Worm (Caenorhabditis elegans) whole organism, mixed stage, embryonic: ENCODE results near the gene abu-2.
A peak's percentile ranks its signal among the peaks of the same experiment; 100 is the strongest.

ENCODE experiments used
- bed-3 ChIP-seq: fragments of 200-800 bp; sonication (Bioruptor generic); optimal IDR thresholded peaks from 3 replicates; lab custom pipeline; 2018; ENCODE audit warnings: mild to moderate bottlenecking, missing genetic modification characterization, moderate library complexity, missing compliant biosample characterization
- blmp-1 ChIP-seq: fragments of 150-350 bp; optimal IDR thresholded peaks from 2 replicates; lab custom pipeline; 2014; ENCODE audit warnings: missing biosample characterization, missing genetic modification characterization
- ceh-39 ChIP-seq: fragments of 150-350 bp; optimal IDR thresholded peaks from 2 replicates; lab custom pipeline; 2014; ENCODE audit warnings: missing biosample characterization, missing genetic modification characterization
- ceh-43 ChIP-seq: fragments of 200-800 bp; sonication (Bioruptor generic); optimal IDR thresholded peaks from 2 replicates; lab custom pipeline; 2018; ENCODE audit warnings: mild to moderate bottlenecking, missing genetic modification characterization, moderate library complexity, missing compliant biosample characterization
- ceh-83 ChIP-seq: fragments of 200-800 bp; sonication (Bioruptor generic); optimal IDR thresholded peaks from 2 replicates; lab custom pipeline; 2018; ENCODE audit warnings: mild to moderate bottlenecking, missing genetic modification characterization, missing compliant biosample characterization
- ces-1 ChIP-seq: fragments of 150-350 bp; optimal IDR thresholded peaks from 2 replicates; lab custom pipeline; 2014; ENCODE audit warnings: missing biosample characterization, missing genetic modification reagents, missing genetic modification characterization
- cnd-1 ChIP-seq: fragments of 200-800 bp; sonication (Bioruptor generic); optimal IDR thresholded peaks from 2 replicates; lab custom pipeline; 2018; ENCODE audit warnings: mild to moderate bottlenecking, missing genetic modification characterization, missing compliant biosample characterization
- drap-1 ChIP-seq: fragments of 200-800 bp; sonication (Bioruptor generic); optimal IDR thresholded peaks from 3 replicates; lab custom pipeline; 2018; ENCODE audit warnings: mild to moderate bottlenecking, missing genetic modification characterization, missing compliant biosample characterization
- elt-1 ChIP-seq: sonication (generic microtip); optimal IDR thresholded peaks from 2 replicates; lab custom pipeline; 2017; ENCODE audit warnings: missing genetic modification characterization, mild to moderate bottlenecking, missing compliant biosample characterization, antibody characterized with exemption, moderate library complexity, borderline replicate concordance; ENCODE audit not compliant: insufficient read depth
- elt-3 ChIP-seq: fragments of 150-350 bp; optimal IDR thresholded peaks from 2 replicates; lab custom pipeline; 2014; ENCODE audit warnings: missing biosample characterization, missing genetic modification characterization
- flh-1 ChIP-seq: fragments of 200-800 bp; sonication (Bioruptor generic); optimal IDR thresholded peaks from 2 replicates; lab custom pipeline; 2018; ENCODE audit warnings: mild to moderate bottlenecking, missing genetic modification characterization, moderate library complexity, missing compliant biosample characterization
- ham-2 ChIP-seq: fragments of 200-800 bp; sonication (Bioruptor generic); optimal IDR thresholded peaks from 2 replicates; lab custom pipeline; 2018; ENCODE audit warnings: mild to moderate bottlenecking, missing genetic modification characterization, missing compliant biosample characterization
- hlh-1 ChIP-seq: fragments of 150-350 bp; optimal IDR thresholded peaks from 2 replicates; lab custom pipeline; 2014; ENCODE audit warnings: missing biosample characterization, missing genetic modification reagents, missing genetic modification characterization
- lin-13 ChIP-seq: fragments of 150-350 bp; optimal IDR thresholded peaks from 2 replicates; lab custom pipeline; 2014; ENCODE audit warnings: missing biosample characterization, missing genetic modification characterization
- lsy-2 ChIP-seq: fragments of 150-350 bp; optimal IDR thresholded peaks from 2 replicates; lab custom pipeline; 2014; ENCODE audit warnings: missing biosample characterization, missing genetic modification characterization
- mab-5 ChIP-seq: fragments of 150-350 bp; optimal IDR thresholded peaks from 2 replicates; lab custom pipeline; 2014; ENCODE audit warnings: missing biosample characterization, missing genetic modification characterization
- mep-1 ChIP-seq: fragments of 150-350 bp; optimal IDR thresholded peaks from 2 replicates; lab custom pipeline; 2017; ENCODE audit warnings: missing biosample characterization, missing genetic modification reagents, missing genetic modification characterization, inconsistent platforms
- mls-2 ChIP-seq: sonication (generic microtip); optimal IDR thresholded peaks from 2 replicates; lab custom pipeline; 2016; ENCODE audit warnings: mild to moderate bottlenecking, missing genetic modification characterization, moderate library complexity, missing compliant biosample characterization
- nhr-12 ChIP-seq: fragments of 150-350 bp; optimal IDR thresholded peaks from 2 replicates; lab custom pipeline; 2014; ENCODE audit warnings: missing biosample characterization, missing genetic modification characterization
- nhr-2 ChIP-seq: fragments of 150-350 bp; optimal IDR thresholded peaks from 2 replicates; lab custom pipeline; 2014; ENCODE audit warnings: missing biosample characterization, missing genetic modification characterization
- nhr-237 ChIP-seq: fragments of 150-350 bp; optimal IDR thresholded peaks from 2 replicates; lab custom pipeline; 2014; ENCODE audit warnings: missing biosample characterization, missing genetic modification characterization
- nhr-76 ChIP-seq: sonication (generic microtip); optimal IDR thresholded peaks from 2 replicates; lab custom pipeline; 2017; ENCODE audit warnings: missing biosample characterization, missing genetic modification characterization
- pha-4 ChIP-seq: fragments of 150-350 bp; optimal IDR thresholded peaks from 2 replicates; lab custom pipeline; 2018; ENCODE audit warnings: missing biosample characterization, missing genetic modification reagents, missing genetic modification characterization
- sem-2 ChIP-seq: fragments of 200-800 bp; sonication (Bioruptor generic); optimal IDR thresholded peaks from 2 replicates; lab custom pipeline; 2018; ENCODE audit warnings: mild to moderate bottlenecking, missing genetic modification characterization, missing compliant biosample characterization
- snpc-4 ChIP-seq: fragments of 150-350 bp; optimal IDR thresholded peaks from 2 replicates; lab custom pipeline; 2014; ENCODE audit warnings: missing biosample characterization, missing genetic modification characterization
- sptf-1 ChIP-seq: sonication (generic microtip); optimal IDR thresholded peaks from 2 replicates; lab custom pipeline; 2017; ENCODE audit warnings: mild to moderate bottlenecking, missing genetic modification characterization, moderate library complexity, missing compliant biosample characterization
- tbx-8 ChIP-seq: fragments of 200-800 bp; sonication (Bioruptor generic); optimal IDR thresholded peaks from 2 replicates; lab custom pipeline; 2018; ENCODE audit warnings: mild to moderate bottlenecking, missing genetic modification characterization, moderate library complexity, missing compliant biosample characterization
- unc-120 ChIP-seq: sonication (generic microtip); optimal IDR thresholded peaks from 2 replicates; lab custom pipeline; 2017; ENCODE audit warnings: missing genetic modification characterization, missing compliant biosample characterization; ENCODE audit not compliant: poor library complexity, severe bottlenecking
- unc-39 ChIP-seq: fragments of 150-350 bp; optimal IDR thresholded peaks from 2 replicates; lab custom pipeline; 2014; ENCODE audit warnings: missing biosample characterization, missing genetic modification characterization
- unc-62 ChIP-seq: fragments of 150-350 bp; optimal IDR thresholded peaks from 2 replicates; lab custom pipeline; 2014; ENCODE audit warnings: missing biosample characterization, missing genetic modification reagents, missing genetic modification characterization
- zip-8 ChIP-seq: fragments of 150-350 bp; optimal IDR thresholded peaks from 2 replicates; lab custom pipeline; 2014; ENCODE audit warnings: missing biosample characterization, missing genetic modification characterization
- ztf-11 ChIP-seq: fragments of 150-350 bp; optimal IDR thresholded peaks from 2 replicates; lab custom pipeline; 2014; ENCODE audit warnings: missing biosample characterization, missing genetic modification characterization

abu-2 gene

DNA sequence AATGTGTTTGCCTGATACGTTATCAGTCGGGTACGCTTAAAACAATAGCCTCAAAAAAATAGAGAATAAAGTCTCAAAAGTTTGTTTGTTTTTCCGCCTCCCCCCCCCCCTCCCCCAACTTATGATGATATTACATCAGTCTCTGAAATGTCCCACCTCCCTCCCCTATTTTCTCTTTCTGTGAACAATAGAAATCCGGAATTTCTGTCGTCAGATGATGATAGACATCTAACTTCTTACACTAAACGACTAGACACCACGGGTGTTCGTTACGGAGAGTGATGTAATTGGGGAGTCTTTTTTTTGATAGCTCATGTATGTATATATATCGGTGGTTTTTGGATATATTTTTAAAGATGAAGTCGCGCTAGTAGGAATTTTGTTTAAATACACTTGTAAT lies 16.0 kb downstream of the abu-2 start:
- TF ChIP-seq unc-39 (tag; lab: Kevin White, UChicago) (no peak), unc-120 (tag; lab: Kevin White, UChicago) (no peak), ceh-83 (no peak), cnd-1 (tag; lab: Kevin White, UChicago) (no peak), unc-62 (GFP tag; lab: Kevin White, UChicago) (no peak), ces-1 (GFP tag; lab: Kevin White, UChicago) (no peak), drap-1 (GFP tag; lab: Kevin White, UChicago) (no peak)
- TF ChIP-seq, all 35 proteins: peak for 0

DNA sequence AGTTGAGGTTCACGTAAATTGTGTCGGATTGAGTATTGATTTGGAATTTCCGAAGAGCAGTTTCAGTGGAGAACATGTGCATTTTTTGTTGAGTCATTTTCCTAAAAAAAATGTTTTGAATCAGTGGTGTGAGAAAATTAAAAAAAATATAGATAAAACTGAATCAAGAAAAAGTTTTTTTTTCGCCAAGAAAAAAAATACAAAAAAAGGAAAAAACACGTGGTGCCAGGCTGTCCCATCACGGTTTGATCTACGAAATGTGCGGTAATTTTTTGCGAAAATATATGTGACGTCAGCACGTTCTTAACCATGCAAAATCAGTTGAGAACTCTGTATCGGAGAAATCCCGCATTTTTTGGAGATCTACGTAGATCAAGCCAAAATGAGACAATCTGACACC lies 16.6 kb downstream of the abu-2 start, which contains the start of gene F56C3.9:
F56C3.9 (minus strand) TSS at position 101 of the 400 bp plus-strand sequence.
- no peak for TF ChIP-seq lin-13 (tag; lab: Kevin White, UChicago)
- no peak for TF ChIP-seq pha-4 (tag; lab: Kevin White, UChicago)
- no peak for TF ChIP-seq flh-1 (GFP tag; lab: Kevin White, UChicago)
- no peak for TF ChIP-seq ztf-11 (tag; lab: Kevin White, UChicago)
- TF ChIP-seq unc-39 (tag; lab: Kevin White, UChicago), result no peak
- TF ChIP-seq nhr-76 (tag; lab: Kevin White, UChicago), result no peak
- no peak for TF ChIP-seq hlh-1
- TF ChIP-seq cnd-1 (tag; lab: Kevin White, UChicago), result no peak
- TF ChIP-seq lsy-2, result no peak
- TF ChIP-seq ceh-43 (GFP tag; lab: Kevin White, UChicago), result no peak
- no peak for TF ChIP-seq elt-1 (tag; lab: Kevin White, UChicago)
- TF ChIP-seq mep-1, result no peak
- no peak for TF ChIP-seq ham-2 (GFP tag; lab: Kevin White, UChicago)
- TF ChIP-seq ces-1 (GFP tag; lab: Kevin White, UChicago), result no peak
- no peak for TF ChIP-seq mab-5 (tag; lab: Kevin White, UChicago)
- TF ChIP-seq snpc-4 (tag; lab: Kevin White, UChicago), result no peak
- no peak for TF ChIP-seq unc-62 (GFP tag; lab: Kevin White, UChicago)
- TF ChIP-seq sptf-1 (tag; lab: Kevin White, UChicago), result no peak
- TF ChIP-seq sem-2 (GFP tag; lab: Kevin White, UChicago), result no peak

DNA sequence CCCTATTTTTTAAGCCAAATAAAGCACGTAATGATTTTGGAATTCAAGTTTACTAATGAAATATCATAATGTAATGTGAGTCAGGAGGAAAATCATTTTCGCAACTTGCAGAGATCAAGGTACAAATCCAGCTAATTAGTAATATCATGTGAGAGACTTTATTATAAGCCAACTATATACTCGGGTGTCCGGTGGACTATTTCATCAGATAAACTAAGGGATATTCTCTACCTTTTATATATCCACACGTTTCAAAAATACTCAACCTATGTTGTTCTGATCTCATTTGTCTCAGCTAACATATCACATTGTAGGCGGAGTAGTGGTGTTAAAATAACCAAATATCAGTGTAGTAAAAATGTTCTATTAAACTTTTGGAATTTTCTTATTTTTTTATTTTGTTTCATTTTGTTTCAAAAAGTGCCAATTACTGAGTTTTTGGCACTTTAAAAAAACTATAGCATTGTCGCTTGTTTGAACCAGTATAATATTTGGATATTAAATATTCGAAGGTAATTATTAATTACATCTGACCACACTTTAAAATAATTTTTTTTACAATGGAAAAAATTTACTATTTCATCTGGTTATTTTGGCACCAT lies 21.0 kb downstream of the abu-2 start:
- no peak for TF ChIP-seq mep-1
- no peak for TF ChIP-seq blmp-1
- no peak for TF ChIP-seq snpc-4 (tag; lab: Kevin White, UChicago)
- TF ChIP-seq drap-1 (GFP tag; lab: Kevin White, UChicago), result no peak
- TF ChIP-seq unc-39 (tag; lab: Kevin White, UChicago), result no peak
- TF ChIP-seq zip-8 (tag; lab: Kevin White, UChicago), result no peak
- TF ChIP-seq nhr-12 (tag; lab: Kevin White, UChicago), result no peak
- TF ChIP-seq elt-3 (tag; lab: Kevin White, UChicago), result peak; percentile 74
- peak; percentile 62 for TF ChIP-seq ces-1 (GFP tag; lab: Kevin White, UChicago)
- no peak for TF ChIP-seq sptf-1 (tag; lab: Kevin White, UChicago)
- TF ChIP-seq nhr-76 (tag; lab: Kevin White, UChicago), result no peak
- no peak for TF ChIP-seq ham-2 (GFP tag; lab: Kevin White, UChicago)
- TF ChIP-seq unc-120 (tag; lab: Kevin White, UChicago), result no peak
- TF ChIP-seq nhr-237, result peak; percentile 89
- TF ChIP-seq ceh-39 (tag; lab: Kevin White, UChicago), result no peak
- TF ChIP-seq pha-4 (tag; lab: Kevin White, UChicago), result no peak
- no peak for TF ChIP-seq nhr-2
- TF ChIP-seq unc-62 (GFP tag; lab: Kevin White, UChicago), result no peak
- TF ChIP-seq tbx-8 (GFP tag; lab: Kevin White, UChicago), result no peak
- TF ChIP-seq, all 35 proteins: peak for 3

DNA sequence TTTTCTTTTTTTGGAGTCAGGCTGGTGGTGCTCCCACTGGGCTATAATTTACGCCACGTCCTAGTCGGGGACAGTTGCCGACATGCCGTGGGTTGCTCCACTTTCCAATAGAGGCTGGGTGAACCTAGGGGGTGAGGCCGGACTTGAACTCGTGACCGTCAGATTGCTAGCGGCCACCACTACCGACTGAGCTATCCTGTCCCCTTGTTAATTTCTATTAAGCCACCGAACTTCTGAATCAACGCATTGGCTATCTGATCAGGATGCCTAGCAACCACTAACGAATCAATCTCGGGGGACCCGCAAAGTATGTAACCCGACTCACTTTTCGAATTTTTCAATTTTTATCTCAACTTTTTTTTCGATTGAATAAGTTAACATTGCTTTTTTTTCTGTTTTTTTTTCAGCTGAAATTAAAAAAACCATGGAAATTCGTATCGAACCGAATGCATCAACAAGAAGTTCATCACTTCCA lies 23.5 kb downstream of the abu-2 start, which contains the start of gene F56C3.1:
F56C3.1 (plus strand) TSS at position 425 of the 475 bp plus-strand sequence.
- no peak for TF ChIP-seq ceh-83
- TF ChIP-seq ces-1 (GFP tag; lab: Kevin White, UChicago), result no peak
- no peak for TF ChIP-seq flh-1 (GFP tag; lab: Kevin White, UChicago)
- no peak for TF ChIP-seq cnd-1 (tag; lab: Kevin White, UChicago)
- TF ChIP-seq sptf-1 (tag; lab: Kevin White, UChicago), result no peak
- TF ChIP-seq bed-3 (GFP tag; lab: Kevin White, UChicago), result no peak
- TF ChIP-seq drap-1 (GFP tag; lab: Kevin White, UChicago), result no peak
- no peak for TF ChIP-seq hlh-1
- no peak for TF ChIP-seq unc-120 (tag; lab: Kevin White, UChicago)
- no peak for TF ChIP-seq ztf-11 (tag; lab: Kevin White, UChicago)
- no peak for TF ChIP-seq mls-2
- TF ChIP-seq snpc-4 (tag; lab: Kevin White, UChicago), result no peak
- no peak for TF ChIP-seq unc-62 (GFP tag; lab: Kevin White, UChicago)
- no peak for TF ChIP-seq nhr-2
- TF ChIP-seq tbx-8 (GFP tag; lab: Kevin White, UChicago), result no peak
- TF ChIP-seq elt-3 (tag; lab: Kevin White, UChicago), result no peak
- no peak for TF ChIP-seq ceh-39 (tag; lab: Kevin White, UChicago)
- no peak for TF ChIP-seq elt-1 (tag; lab: Kevin White, UChicago)
- TF ChIP-seq lsy-2, result no peak
- TF ChIP-seq pha-4 (tag; lab: Kevin White, UChicago), result no peak
